Fruit fly (Drosophila melanogaster) whole organism, embryonic: Measurements from ENCODE around the gene Tengl3.

Source experiments
- CG4854 ChIP-seq: fragments of 200-800 bp; sonication (Bioruptor generic); optimal IDR thresholded peaks from 2 replicates; lab custom pipeline; 2016; ENCODE audit warnings: missing biosample characterization, missing genetic modification characterization, inconsistent platforms
- CG6791 ChIP-seq: fragments of 200-800 bp; sonication (Bioruptor generic); IDR thresholded peaks from 3 replicates; pipeline ENCODE4 v1.3.6; 2022; ENCODE audit warnings: missing biosample characterization, missing genetic modification characterization; ENCODE audit not compliant: partially characterized antibody
- E2f2 ChIP-seq: fragments of 200-800 bp; sonication (Bioruptor generic); IDR thresholded peaks from 2 replicates; pipeline ENCODE4 v1.3.6; 2022; ENCODE audit warnings: missing biosample characterization, missing genetic modification characterization
- Hr51 ChIP-seq, 2 experiments: fragments of 200-800 bp; sonication (Bioruptor generic); optimal IDR thresholded peaks; 2 replicates in 1 of 2; 3 replicates in 1 of 2; lab custom pipeline; 2016 to 2018; ENCODE audit warnings: missing biosample characterization in 2 of 2, missing genetic modification characterization in 2 of 2, mild to moderate bottlenecking in 1 of 2, moderate library complexity in 1 of 2
- Optix ChIP-seq: fragments of 200-800 bp; sonication (Bioruptor generic); IDR thresholded peaks from 3 replicates; pipeline ENCODE4 v1.3.6; 2022; ENCODE audit warnings: missing biosample characterization, missing genetic modification characterization
- Sin3A ChIP-seq: fragments of >200 bp; optimal IDR thresholded peaks from 2 replicates; lab custom pipeline; 2018
- gt ChIP-seq: fragments of 200-800 bp; sonication (Bioruptor generic); IDR thresholded peaks from 2 replicates; pipeline ENCODE4 v1.3.6; 2022; ENCODE audit warnings: missing biosample characterization, missing genetic modification characterization
- h ChIP-seq: fragments of >200 bp; optimal IDR thresholded peaks from 2 replicates; lab custom pipeline; 2017
- hb ChIP-seq: fragments of 200-800 bp; sonication (Bioruptor generic); IDR thresholded peaks from 3 replicates; pipeline ENCODE4 v1.3.6; 2022; ENCODE audit warnings: missing biosample characterization, missing genetic modification characterization; ENCODE audit not compliant: partially characterized antibody
- repo ChIP-seq: fragments of 200-800 bp; sonication (Bioruptor generic); optimal IDR thresholded peaks from 2 replicates; lab custom pipeline; 2016; ENCODE audit warnings: missing biosample characterization, missing genetic modification characterization

dm6 chr2L:2220573-2221332 is 17.3 kb downstream of the Tengl3 start, which contains the start of gene papi:
- TF ChIP-seq Sin3A (lab: Kevin White, UChicago) (peak; percentile 22), CG6791 (GFP tag; lab: Robert Waterston, UW) (0 out of 3 replicates have a peak, but pooled peaks have one; percentile 21), Hr51 (GFP tag; optimal IDR thresholded peaks at IDR 0.05; lab: Kevin White, UChicago) (no peak), h (lab: Kevin White, UChicago) (no peak), Optix (no peak), CG4854 (GFP tag; lab: Kevin White, UChicago) (no peak), repo (GFP tag; lab: Kevin White, UChicago) (no peak), hb (GFP tag; lab: Robert Waterston, UW) (no peak), E2f2 (GFP tag; lab: Robert Waterston, UW) (peak; percentile 31; the same call in 1 of the 2 replicates), gt (GFP tag; lab: Robert Waterston, UW) (no peak)
